Worm (Caenorhabditis elegans) whole organism, late embryonic: Measurements from ENCODE around the gene Y57G11C.5.
"Not testable (repeated sequence)": the region's sequence is repeated elsewhere in the genome, so short reads cannot be mapped to it uniquely, and the experiment has no call there.

Experiments
- ceh-31 ChIP-seq: sonication (generic microtip); optimal IDR thresholded peaks from 2 replicates; lab custom pipeline; 2016; ENCODE audit warnings: missing genetic modification characterization, missing compliant biosample characterization
- ceh-48 ChIP-seq: sonication (generic microtip); optimal IDR thresholded peaks from 2 replicates; lab custom pipeline; 2016; ENCODE audit warnings: missing genetic modification characterization, inconsistent platforms, missing compliant biosample characterization
- che-1 ChIP-seq: sonication (generic microtip); optimal IDR thresholded peaks from 2 replicates; lab custom pipeline; 2016; ENCODE audit warnings: mild to moderate bottlenecking, missing genetic modification characterization, missing compliant biosample characterization
- eyg-1 ChIP-seq: sonication (generic microtip); optimal IDR thresholded peaks from 2 replicates; lab custom pipeline; 2016; ENCODE audit warnings: missing genotype, missing genetic modification characterization, missing compliant biosample characterization
- gmeb-2 ChIP-seq: sonication (generic microtip); optimal IDR thresholded peaks from 2 replicates; lab custom pipeline; 2016; ENCODE audit warnings: missing genetic modification characterization, inconsistent platforms, missing compliant biosample characterization
- lim-6 ChIP-seq: sonication (generic microtip); optimal IDR thresholded peaks from 2 replicates; lab custom pipeline; 2016; ENCODE audit warnings: missing genetic modification characterization, missing compliant biosample characterization
- sdc-2 ChIP-seq: sonication (generic microtip); optimal IDR thresholded peaks from 2 replicates; lab custom pipeline; 2016; ENCODE audit warnings: missing genotype, missing genetic modification characterization, missing compliant biosample characterization

- not testable (repeated sequence) for TF ChIP-seq sdc-2 (tag; lab: Kevin White, UChicago); eyg-1 (tag; lab: Kevin White, UChicago); che-1 (tag; lab: Kevin White, UChicago); lim-6 (tag; lab: Kevin White, UChicago); gmeb-2; ceh-48
- peak; percentile 44 for TF ChIP-seq ceh-31
Observed at ce11 chrIV:14763348-14763747, 1.9 kb downstream of the Y57G11C.5 start.
